Fruit fly (Drosophila melanogaster) whole organism, prepupa: Measurements from ENCODE around the gene yellow-k.
A peak's percentile ranks its signal among the peaks of the same experiment; 100 is the strongest.

Experiments used
- Blimp-1 ChIP-seq: fragments of 200-800 bp; sonication (Bioruptor generic); optimal IDR thresholded peaks from 3 replicates; lab custom pipeline; 2017; ENCODE audit warnings: missing biosample characterization, missing genetic modification characterization, mild to moderate bottlenecking, moderate library complexity, missing genetic modification reagents
- CG11294 ChIP-seq: fragments of 200-800 bp; sonication (Bioruptor generic); IDR thresholded peaks from 2 replicates; pipeline ENCODE4 v1.3.6; 2022; ENCODE audit warnings: missing biosample characterization, missing genetic modification characterization
- CG11762 ChIP-seq: fragments of 200-800 bp; sonication (Bioruptor generic); optimal IDR thresholded peaks from 3 replicates; lab custom pipeline; 2016; ENCODE audit warnings: missing biosample characterization, missing genetic modification characterization; ENCODE audit not compliant: insufficient read depth
- CG15336 ChIP-seq: fragments of 200-800 bp; sonication (Bioruptor generic); IDR thresholded peaks from 2 replicates; pipeline ENCODE4 v1.3.6; 2022; ENCODE audit warnings: missing biosample characterization, missing genetic modification characterization
- CG1621 ChIP-seq: fragments of 200-800 bp; sonication (Bioruptor generic); optimal IDR thresholded peaks from 3 replicates; lab custom pipeline; 2018; ENCODE audit warnings: missing biosample characterization, mild to moderate bottlenecking, missing genetic modification characterization
- CG16779 ChIP-seq: fragments of 200-800 bp; sonication (Bioruptor generic); optimal IDR thresholded peaks from 3 replicates; lab custom pipeline; 2017; ENCODE audit warnings: missing biosample characterization, mild to moderate bottlenecking, missing genetic modification characterization
- CG3032 ChIP-seq: fragments of 200-800 bp; optimal IDR thresholded peaks from 2 replicates; lab custom pipeline; 2019; ENCODE audit warnings: missing biosample characterization, mild to moderate bottlenecking, missing genetic modification characterization, moderate library complexity
- CG34406 ChIP-seq: fragments of 200-800 bp; sonication (Bioruptor generic); optimal IDR thresholded peaks from 3 replicates; lab custom pipeline; 2016; ENCODE audit warnings: missing biosample characterization, missing genetic modification characterization
- CG3919 ChIP-seq: fragments of 200-800 bp; sonication (Bioruptor generic); optimal IDR thresholded peaks from 3 replicates; lab custom pipeline; 2016; ENCODE audit warnings: missing biosample characterization, missing genetic modification characterization
- CG6854 ChIP-seq: fragments of 200-800 bp; sonication (Bioruptor generic); optimal IDR thresholded peaks from 2 replicates; lab custom pipeline; 2017; ENCODE audit warnings: missing biosample characterization, mild to moderate bottlenecking, missing genetic modification characterization
- CG8119 ChIP-seq: fragments of 200-800 bp; sonication (Bioruptor generic); IDR thresholded peaks from 3 replicates; pipeline ENCODE4 v1.3.6; 2022; ENCODE audit warnings: missing biosample characterization, missing genetic modification characterization
- CG8632 ChIP-seq: fragments of 200-800 bp; sonication (Bioruptor generic); optimal IDR thresholded peaks from 3 replicates; lab custom pipeline; 2016; ENCODE audit warnings: missing biosample characterization, missing genetic modification characterization
- Eip75B ChIP-seq: fragments of 200-800 bp; sonication (Bioruptor generic); optimal IDR thresholded peaks from 3 replicates; lab custom pipeline; 2016; ENCODE audit warnings: missing biosample characterization, missing genetic modification characterization
- Eip78C ChIP-seq: fragments of 200-800 bp; sonication (Bioruptor generic); peaks from one replicate; lab custom pipeline; 2016; ENCODE audit warnings: missing biosample characterization, missing genetic modification characterization
- Eip93F ChIP-seq: fragments of 200-800 bp; sonication (Bioruptor generic); optimal IDR thresholded peaks from 2 replicates; lab custom pipeline; 2016; ENCODE audit warnings: missing biosample characterization, mild to moderate bottlenecking, missing genetic modification characterization
- Hr4 ChIP-seq: fragments of 200-800 bp; sonication (Bioruptor generic); optimal IDR thresholded peaks from 3 replicates; lab custom pipeline; 2016; ENCODE audit warnings: missing biosample characterization, missing genetic modification characterization
- Lpt ChIP-seq: fragments of 200-800 bp; sonication (Bioruptor generic); optimal IDR thresholded peaks from 3 replicates; lab custom pipeline; 2016; ENCODE audit warnings: missing biosample characterization, missing genetic modification characterization
- Met ChIP-seq: fragments of 200-800 bp; sonication (Bioruptor generic); optimal IDR thresholded peaks from 3 replicates; lab custom pipeline; 2016; ENCODE audit warnings: missing biosample characterization, missing genetic modification characterization
- OdsH ChIP-seq: fragments of 200-800 bp; sonication (Bioruptor generic); optimal IDR thresholded peaks from 3 replicates; lab custom pipeline; 2016; ENCODE audit warnings: missing biosample characterization, missing genetic modification characterization
- Sox102F ChIP-seq: fragments of 200-800 bp; sonication (Bioruptor generic); optimal IDR thresholded peaks from 2 replicates; lab custom pipeline; 2016; ENCODE audit warnings: missing biosample characterization, mild to moderate bottlenecking, missing genetic modification characterization
- Sox14 ChIP-seq: fragments of 200-800 bp; sonication (Bioruptor generic); optimal IDR thresholded peaks from 3 replicates; lab custom pipeline; 2016; ENCODE audit warnings: missing biosample characterization, missing genetic modification characterization
- dsx ChIP-seq: fragments of 200-800 bp; optimal IDR thresholded peaks from 3 replicates; lab custom pipeline; 2019; ENCODE audit warnings: missing biosample characterization, mild to moderate bottlenecking, missing genetic modification characterization, moderate library complexity; ENCODE audit not compliant: poor library complexity, severe bottlenecking
- eg ChIP-seq: fragments of 200-800 bp; sonication (Bioruptor generic); IDR thresholded peaks from 3 replicates; pipeline ENCODE4 v1.3.6; 2022; ENCODE audit warnings: missing biosample characterization, missing genetic modification characterization
- esn ChIP-seq: fragments of 200-800 bp; sonication (Bioruptor generic); optimal IDR thresholded peaks from 2 replicates; lab custom pipeline; 2016; ENCODE audit warnings: missing biosample characterization, mild to moderate bottlenecking, missing genetic modification characterization, moderate library complexity
- fd85E ChIP-seq: fragments of 200-800 bp; sonication (Bioruptor generic); optimal IDR thresholded peaks from 3 replicates; lab custom pipeline; 2016; ENCODE audit warnings: missing biosample characterization, missing genetic modification characterization
- fkh ChIP-seq: fragments of 200-800 bp; sonication (Bioruptor generic); optimal IDR thresholded peaks from 3 replicates; lab custom pipeline; 2017; ENCODE audit warnings: missing biosample characterization, mild to moderate bottlenecking, missing genetic modification characterization, moderate library complexity
- lz ChIP-seq: fragments of 200-800 bp; sonication (Bioruptor generic); optimal IDR thresholded peaks from 3 replicates; lab custom pipeline; 2016; ENCODE audit warnings: missing biosample characterization, missing genetic modification characterization
- pdm3 ChIP-seq: fragments of 200-800 bp; sonication (Bioruptor generic); optimal IDR thresholded peaks from 3 replicates; lab custom pipeline; 2016; ENCODE audit warnings: missing biosample characterization, missing genetic modification characterization
- ss ChIP-seq, 2 experiments: fragments of 200-800 bp; sonication (Bioruptor generic); optimal IDR thresholded peaks; 2 replicates in 1 of 2; 3 replicates in 1 of 2; lab custom pipeline; 2017 to 2018; ENCODE audit warnings: mild to moderate bottlenecking in 2 of 2, missing biosample characterization in 2 of 2, missing genetic modification characterization in 2 of 2, moderate library complexity in 1 of 2
- svp ChIP-seq: fragments of 200-800 bp; sonication (Bioruptor generic); peaks from one replicate; lab custom pipeline; 2016; ENCODE audit warnings: missing biosample characterization, missing genetic modification characterization
- vri ChIP-seq: fragments of 200-800 bp; sonication (Bioruptor generic); optimal IDR thresholded peaks from 3 replicates; lab custom pipeline; 2016; ENCODE audit warnings: missing biosample characterization, mild to moderate bottlenecking, missing genetic modification characterization

yellow-k gene

DNA sequence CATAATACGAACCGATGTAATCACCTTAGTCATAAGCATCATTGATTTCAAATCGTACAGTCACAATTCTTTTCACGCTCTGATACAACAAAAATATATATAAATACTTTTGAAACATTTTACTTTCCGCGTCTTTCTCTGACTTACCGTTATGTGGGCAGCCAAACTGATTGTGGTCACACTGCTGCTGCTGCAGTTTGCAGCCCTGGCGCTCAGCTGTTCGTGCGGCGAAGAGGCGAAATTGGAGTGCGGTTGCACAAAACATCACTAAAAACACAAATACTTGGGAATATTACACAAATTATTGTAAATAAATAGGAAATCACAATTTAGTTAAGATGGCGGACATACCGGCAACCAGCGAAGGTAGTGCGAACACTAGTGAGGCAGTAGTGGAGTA is 11.0 kb upstream of the yellow-k start, which contains the start of the genes gdl and gdl-ORF39:
Gene gdl, plus strand, starts transcription at position 48 of the 400 bp plus-strand sequence.
Gene gdl-ORF39, plus strand, starts transcription at position 48 of the 400 bp plus-strand sequence.
- TF ChIP-seq CG15336 (GFP tag; lab: Robert Waterston, UW) = no peak
- no peak for TF ChIP-seq lz (GFP tag; lab: Kevin White, UChicago)
- peak; percentile 64 for TF ChIP-seq Eip78C
- TF ChIP-seq Lpt = no peak

DNA sequence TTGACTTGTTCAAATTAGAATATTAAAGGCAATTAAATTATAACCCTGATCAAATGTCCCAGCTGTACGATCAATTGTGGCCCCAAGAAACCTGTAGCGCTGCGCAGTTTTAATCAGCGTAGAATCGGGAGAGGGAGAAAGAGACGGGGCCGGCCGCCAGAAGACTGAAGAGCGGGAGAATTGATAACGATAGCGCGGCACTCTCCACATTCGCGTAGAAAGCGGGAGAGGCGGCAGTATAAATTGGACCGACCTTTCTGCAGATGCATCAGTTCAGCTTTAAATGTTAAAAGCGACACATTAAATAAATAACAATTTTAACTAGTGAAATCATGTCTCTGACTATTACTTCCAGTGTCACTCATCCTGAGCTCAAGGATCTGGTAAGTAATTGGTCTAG is 9.6 kb upstream of the yellow-k start, which contains the start of gene MsrA:
Gene MsrA, plus strand, starts transcription at position 266 of the 400 bp plus-strand sequence.
- TF ChIP-seq CG8119 = 0 out of 3 replicates have a peak, but pooled peaks have one; percentile 16
- no peak for TF ChIP-seq dsx (GFP tag; lab: Kevin White, UChicago)
- TF ChIP-seq esn (GFP tag; lab: Kevin White, UChicago) = peak; percentile 7
- peak; percentile 70 for TF ChIP-seq Eip78C
- peak; percentile 80 for TF ChIP-seq svp (GFP tag; lab: Kevin White, UChicago)
- peak; percentile 37 for TF ChIP-seq vri (GFP tag; lab: Kevin White, UChicago)
- no peak for TF ChIP-seq Sox14 (GFP tag; lab: Kevin White, UChicago)
- TF ChIP-seq fd85E (GFP tag; lab: Kevin White, UChicago) = no peak
- TF ChIP-seq Eip75B (GFP tag; lab: Kevin White, UChicago) = peak; percentile 17

- TF ChIP-seq eg (no peak), ss (GFP tag; optimal IDR thresholded peaks at IDR 0.05; lab: Kevin White, UChicago) (peak; percentile 39 to 44), Sox14 (GFP tag; lab: Kevin White, UChicago) (peak; percentile 55), CG8632 (no peak), vri (GFP tag; lab: Kevin White, UChicago) (peak; percentile 24), Eip78C (peak; percentile 76), Blimp-1 (GFP tag; lab: Kevin White, UChicago) (peak; percentile 78), CG34406 (GFP tag; lab: Kevin White, UChicago) (no peak), esn (GFP tag; lab: Kevin White, UChicago) (peak; percentile 7), CG3032 (tag; lab: Kevin White, UChicago) (peak; percentile 17), Sox102F (GFP tag; lab: Kevin White, UChicago) (peak; percentile 37), Eip93F (GFP tag; lab: Kevin White, UChicago) (peak; percentile 33), CG16779 (tag; lab: Kevin White, UChicago) (peak; percentile 13), Met (GFP tag; lab: Kevin White, UChicago) (peak; percentile 11)
Measured at dm6 chr3L:15511688-15512250, 8.7 kb upstream of the yellow-k start.

- TF ChIP-seq Lpt = no peak
- no peak for TF ChIP-seq OdsH
- no peak for TF ChIP-seq Eip93F (GFP tag; lab: Kevin White, UChicago)
- TF ChIP-seq Met (GFP tag; lab: Kevin White, UChicago) = no peak
- TF ChIP-seq CG3919 (GFP tag; lab: Kevin White, UChicago) = no peak
- no peak for TF ChIP-seq Eip78C
- TF ChIP-seq CG11294 (GFP tag; lab: Robert Waterston, UW) = no peak
- no peak for TF ChIP-seq fkh (GFP tag; lab: Kevin White, UChicago)
- no peak for TF ChIP-seq CG16779 (tag; lab: Kevin White, UChicago)
- no peak for TF ChIP-seq CG1621 (tag; lab: Kevin White, UChicago)
- TF ChIP-seq pdm3 = no peak
- no peak for TF ChIP-seq CG3032 (tag; lab: Kevin White, UChicago)
- no peak for TF ChIP-seq Hr4
Measured at dm6 chr3L:15513264-15513663, 7.2 kb upstream of the yellow-k start.

- TF ChIP-seq CG6854 (GFP tag; lab: Kevin White, UChicago) (no peak), CG11762 (GFP tag; lab: Kevin White, UChicago) (no peak), ss (GFP tag; optimal IDR thresholded peaks at IDR 0.05; lab: Kevin White, UChicago) (no peak), Eip78C (no peak), Eip93F (GFP tag; lab: Kevin White, UChicago) (no peak)
Measured at dm6 chr3L:15513726-15514125, 6.7 kb upstream of the yellow-k start.
